Worm (Caenorhabditis elegans) whole organism, young adult: ENCODE data around the gene sec-24.1.

Experiments used
- C17E4.6 ChIP-seq: fragments of 200-800 bp; sonication (Bioruptor generic); IDR thresholded peaks from 2 replicates; pipeline ENCODE4 v1.3.6; 2022; ENCODE audit warnings: missing genetic modification reagents, missing genetic modification characterization, missing compliant biosample characterization
- F10E7.11 ChIP-seq: sonication (generic microtip); optimal IDR thresholded peaks from 2 replicates; lab custom pipeline; 2017; ENCODE audit warnings: mild to moderate bottlenecking, missing genetic modification characterization, moderate library complexity, missing compliant biosample characterization
- F39B2.1 ChIP-seq: fragments of 200-800 bp; sonication (Bioruptor generic); IDR thresholded peaks from 2 replicates; pipeline ENCODE4 v1.3.6; 2022; ENCODE audit warnings: missing genetic modification reagents, missing genetic modification characterization, missing compliant biosample characterization
- F55B11.4 ChIP-seq: sonication (generic microtip); optimal IDR thresholded peaks from 2 replicates; lab custom pipeline; 2016; ENCODE audit warnings: missing compliant biosample characterization, missing genetic modification characterization, borderline replicate concordance; ENCODE audit not compliant: insufficient read depth
- K12H6.12 ChIP-seq: fragments of 200-800 bp; sonication (Bioruptor generic); optimal IDR thresholded peaks from 2 replicates; lab custom pipeline; 2018; ENCODE audit warnings: mild to moderate bottlenecking, missing genetic modification characterization, missing compliant biosample characterization
- T26A5.8 ChIP-seq: sonication (generic microtip); optimal IDR thresholded peaks from 2 replicates; lab custom pipeline; 2016; ENCODE audit warnings: missing genetic modification characterization, missing compliant biosample characterization
- Y79H2A.3 ChIP-seq: fragments of 200-800 bp; sonication (Bioruptor generic); conservative IDR thresholded peaks from 2 replicates; pipeline ENCODE4 v1.3.6; 2022; ENCODE audit warnings: missing genetic modification reagents, missing genetic modification characterization, missing compliant biosample characterization
- akir-1 ChIP-seq: fragments of 200-800 bp; sonication (Bioruptor generic); optimal IDR thresholded peaks from 2 replicates; lab custom pipeline; 2018; ENCODE audit warnings: mild to moderate bottlenecking, missing genetic modification characterization, moderate library complexity, missing compliant biosample characterization
- ama-1 ChIP-seq, 3 experiments: fragments of 150-350 bp in 1 of 3; sonication (generic microtip) in 2 of 3; optimal IDR thresholded peaks; 2 replicates each; lab custom pipeline; 2014 to 2018; ENCODE audit warnings: missing biosample characterization in 2 of 3, missing genetic modification characterization in 2 of 3, missing genetic modification reagents in 2 of 3
- atf-7 ChIP-seq: sonication (generic microtip); optimal IDR thresholded peaks from 2 replicates; lab custom pipeline; 2017; ENCODE audit warnings: mild to moderate bottlenecking, missing genetic modification characterization, missing compliant biosample characterization
- athp-1 ChIP-seq: sonication (generic microtip); optimal IDR thresholded peaks from 2 replicates; lab custom pipeline; 2017; ENCODE audit warnings: mild to moderate bottlenecking, missing genetic modification characterization, missing compliant biosample characterization
- attf-5 ChIP-seq: fragments of 200-800 bp; sonication (Bioruptor generic); optimal IDR thresholded peaks from 2 replicates; lab custom pipeline; 2018; ENCODE audit warnings: mild to moderate bottlenecking, missing genetic modification characterization, missing compliant biosample characterization
- cebp-1 ChIP-seq, 2 experiments: fragments of 200-800 bp in 1 of 2; sonication (Bioruptor generic) in 1 of 2; sonication (generic microtip) in 1 of 2; IDR thresholded peaks in 1 of 2; optimal IDR thresholded peaks in 1 of 2; 2 replicates each; pipeline versions ENCODE4 v1.3.6 to Lab custom; 2017 to 2022; ENCODE audit warnings: missing compliant biosample characterization in 2 of 2, missing genetic modification characterization in 2 of 2, mild to moderate bottlenecking in 1 of 2, missing genetic modification reagents in 1 of 2, moderate library complexity in 1 of 2
- ceh-100 ChIP-seq: fragments of 200-800 bp; sonication (Bioruptor generic); IDR thresholded peaks from 2 replicates; pipeline ENCODE4 v1.3.6; 2022; ENCODE audit warnings: missing genetic modification reagents, missing genetic modification characterization, missing compliant biosample characterization
- ceh-27 ChIP-seq: fragments of 200-800 bp; sonication (Bioruptor generic); optimal IDR thresholded peaks from 2 replicates; lab custom pipeline; 2018; ENCODE audit warnings: mild to moderate bottlenecking, missing genetic modification characterization, moderate library complexity, missing compliant biosample characterization
- chd-7 ChIP-seq: sonication (generic microtip); optimal IDR thresholded peaks from 2 replicates; lab custom pipeline; 2016; ENCODE audit warnings: mild to moderate bottlenecking, missing genetic modification characterization, moderate library complexity, missing compliant biosample characterization
- die-1 ChIP-seq: sonication (generic microtip); optimal IDR thresholded peaks from 2 replicates; lab custom pipeline; 2016; ENCODE audit warnings: missing genotype, mild to moderate bottlenecking, missing genetic modification characterization, missing compliant biosample characterization
- egrh-3 ChIP-seq: fragments of 200-800 bp; sonication (Bioruptor generic); IDR thresholded peaks from 2 replicates; pipeline ENCODE4 v1.3.6; 2022; ENCODE audit warnings: missing genetic modification reagents, missing genetic modification characterization, missing compliant biosample characterization
- ekl-4 ChIP-seq: fragments of 200-800 bp; sonication (Bioruptor generic); IDR thresholded peaks from 2 replicates; pipeline ENCODE4 v1.3.6; 2022; ENCODE audit warnings: missing genetic modification reagents, missing genetic modification characterization, missing compliant biosample characterization
- gei-17 ChIP-seq: fragments of 200-800 bp; sonication (Bioruptor generic); optimal IDR thresholded peaks from 2 replicates; lab custom pipeline; 2018; ENCODE audit warnings: mild to moderate bottlenecking, missing genetic modification characterization, missing compliant biosample characterization
- hlh-12 ChIP-seq: sonication (generic microtip); optimal IDR thresholded peaks from 2 replicates; lab custom pipeline; 2016; ENCODE audit warnings: missing genetic modification characterization, missing compliant biosample characterization
- let-607 ChIP-seq, 2 experiments: fragments of 200-800 bp in 1 of 2; sonication (Bioruptor generic) in 1 of 2; sonication (generic microtip) in 1 of 2; optimal IDR thresholded peaks; 2 replicates each; lab custom pipeline; 2016 to 2018; ENCODE audit warnings: mild to moderate bottlenecking in 2 of 2, missing compliant biosample characterization in 2 of 2, missing genetic modification characterization in 2 of 2, moderate library complexity in 2 of 2, missing genotype in 1 of 2
- lin-26 ChIP-seq: fragments of 200-800 bp; sonication (Bioruptor generic); IDR thresholded peaks from 2 replicates; pipeline ENCODE4 v1.3.6; 2022; ENCODE audit warnings: missing genetic modification reagents, missing genetic modification characterization, missing compliant biosample characterization
- lin-35 ChIP-seq, 3 experiments: fragments of 150-350 bp in 2 of 3; sonication (generic microtip) in 1 of 3; optimal IDR thresholded peaks; 2 replicates each; lab custom pipeline; 2014 to 2018; ENCODE audit warnings: missing biosample characterization in 3 of 3, missing genetic modification characterization in 3 of 3, missing genetic modification reagents in 3 of 3
- lin-40 ChIP-seq: sonication (generic microtip); optimal IDR thresholded peaks from 2 replicates; lab custom pipeline; 2016; ENCODE audit warnings: missing genetic modification characterization, mild to moderate bottlenecking, missing compliant biosample characterization, missing genotype, missing genetic modification reagents
- lsl-1 ChIP-seq: fragments of 200-800 bp; sonication (Bioruptor generic); optimal IDR thresholded peaks from 2 replicates; lab custom pipeline; 2018; ENCODE audit warnings: mild to moderate bottlenecking, missing genetic modification characterization, moderate library complexity, missing compliant biosample characterization
- madf-10 ChIP-seq: sonication (generic microtip); optimal IDR thresholded peaks from 2 replicates; lab custom pipeline; 2016; ENCODE audit warnings: mild to moderate bottlenecking, missing genetic modification characterization, missing compliant biosample characterization
- nhr-27 ChIP-seq: fragments of 200-800 bp; sonication (Bioruptor generic); optimal IDR thresholded peaks from 2 replicates; lab custom pipeline; 2018; ENCODE audit warnings: mild to moderate bottlenecking, missing genetic modification characterization, moderate library complexity, missing compliant biosample characterization
- nhr-80 ChIP-seq: sonication (generic microtip); optimal IDR thresholded peaks from 2 replicates; lab custom pipeline; 2016; ENCODE audit warnings: missing genetic modification characterization, missing compliant biosample characterization
- nhr-90 ChIP-seq: sonication (generic microtip); optimal IDR thresholded peaks from 2 replicates; lab custom pipeline; 2016; ENCODE audit warnings: missing genotype, mild to moderate bottlenecking, missing genetic modification characterization, missing compliant biosample characterization
- sea-2 ChIP-seq: fragments of 200-800 bp; sonication (Bioruptor generic); IDR thresholded peaks from 2 replicates; pipeline ENCODE4 v1.3.6; 2022; ENCODE audit warnings: missing genetic modification characterization, missing compliant biosample characterization
- snpc-1.1 ChIP-seq: sonication (generic microtip); optimal IDR thresholded peaks from 2 replicates; lab custom pipeline; 2017; ENCODE audit warnings: missing genetic modification characterization, mild to moderate bottlenecking, missing compliant biosample characterization, antibody characterized with exemption, moderate library complexity, missing genotype, missing genetic modification reagents; ENCODE audit not compliant: insufficient read depth
- snpc-3.4 ChIP-seq: sonication (generic microtip); optimal IDR thresholded peaks from 2 replicates; lab custom pipeline; 2017; ENCODE audit warnings: missing genetic modification characterization, mild to moderate bottlenecking, missing compliant biosample characterization, antibody characterized with exemption, moderate library complexity, missing genotype, missing genetic modification reagents
- snpc-4 ChIP-seq, 5 experiments: fragments of 150-350 bp in 1 of 5; sonication (generic microtip) in 4 of 5; optimal IDR thresholded peaks; 2 replicates each; lab custom pipeline; 2014 to 2018; ENCODE audit warnings: missing genetic modification characterization in 5 of 5, missing biosample characterization in 3 of 5, antibody characterized with exemption in 2 of 5, mild to moderate bottlenecking in 2 of 5, missing compliant biosample characterization in 2 of 5, missing genotype in 2 of 5, moderate library complexity in 2 of 5, missing genetic modification reagents in 1 of 5
- somi-1 ChIP-seq: fragments of 200-800 bp; sonication (Bioruptor generic); optimal IDR thresholded peaks from 2 replicates; lab custom pipeline; 2018; ENCODE audit warnings: mild to moderate bottlenecking, missing genetic modification characterization, missing compliant biosample characterization
- tbx-9 ChIP-seq: sonication (generic microtip); optimal IDR thresholded peaks from 2 replicates; lab custom pipeline; 2016; ENCODE audit warnings: borderline replicate concordance, missing genetic modification characterization, inconsistent platforms, missing compliant biosample characterization
- tlf-1 ChIP-seq: fragments of 200-800 bp; sonication (Bioruptor generic); optimal IDR thresholded peaks from 2 replicates; lab custom pipeline; 2018; ENCODE audit warnings: mild to moderate bottlenecking, missing genetic modification characterization, missing compliant biosample characterization
- ztf-18 ChIP-seq: sonication (generic microtip); optimal IDR thresholded peaks from 2 replicates; lab custom pipeline; 2016; ENCODE audit warnings: missing genotype, mild to moderate bottlenecking, missing genetic modification characterization, missing compliant biosample characterization
- ztf-25 ChIP-seq: fragments of 200-800 bp; sonication (Bioruptor generic); IDR thresholded peaks from 2 replicates; pipeline ENCODE4 v1.3.6; 2022; ENCODE audit warnings: missing genetic modification reagents, missing genetic modification characterization, missing compliant biosample characterization

sec-24.1 gene

DNA sequence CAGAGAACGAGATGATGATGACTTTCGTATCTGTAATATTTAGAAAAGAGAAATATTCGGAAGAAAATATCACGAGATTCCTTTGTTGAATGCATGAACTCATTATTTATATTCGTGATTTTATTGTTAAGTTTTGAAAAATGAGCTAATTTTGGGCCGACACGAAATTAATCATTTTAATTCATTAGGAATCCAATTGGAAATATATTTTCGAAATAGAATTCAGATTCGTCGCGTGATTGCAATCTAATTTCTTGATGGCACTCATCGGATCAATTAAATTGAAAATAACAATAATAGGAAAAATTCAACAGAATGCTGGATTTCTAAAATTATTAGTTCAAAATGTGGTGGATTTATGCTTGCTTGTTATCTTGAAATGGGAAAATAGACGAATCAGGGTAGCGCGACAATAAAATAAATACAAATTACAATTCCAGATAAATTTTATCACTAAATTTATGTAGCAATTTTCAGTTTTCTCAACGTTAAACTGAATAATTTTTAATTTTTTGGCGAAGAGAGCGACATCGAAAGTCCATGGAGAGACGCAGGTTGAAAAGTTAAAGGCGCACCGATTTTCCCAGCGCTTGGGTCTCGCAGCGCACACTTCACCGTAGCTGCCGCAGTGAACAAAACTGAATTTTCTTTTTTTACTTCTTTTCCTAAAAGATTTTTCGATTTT lies 35.9 kb upstream of the sec-24.1 start (continued):
- TF ChIP-seq ekl-4 (GFP tag; lab: Robert Waterston, UW): no peak
- peak; percentile 69 for TF ChIP-seq lsl-1 (GFP tag; lab: Kevin White, UChicago)
- peak; percentile 32 for TF ChIP-seq ceh-27 (GFP tag; lab: Kevin White, UChicago)
- 0 out of 2 replicates have a peak, but pooled peaks have one; percentile 16 for TF ChIP-seq egrh-3
- no peak for TF ChIP-seq snpc-1.1 (tag; lab: Kevin White, UChicago)
- peak; percentile 11 for TF ChIP-seq madf-10
- TF ChIP-seq lin-35 (GFP tag; optimal IDR thresholded peaks at IDR 0.05; lab: Kevin White, UChicago): peak in 1 of 3 experiments; percentile 37
- no peak for TF ChIP-seq tbx-9 (tag; lab: Kevin White, UChicago)
- TF ChIP-seq akir-1 (GFP tag; lab: Kevin White, UChicago): no peak
- peak; percentile 5 for TF ChIP-seq chd-7 (tag; lab: Kevin White, UChicago)

DNA sequence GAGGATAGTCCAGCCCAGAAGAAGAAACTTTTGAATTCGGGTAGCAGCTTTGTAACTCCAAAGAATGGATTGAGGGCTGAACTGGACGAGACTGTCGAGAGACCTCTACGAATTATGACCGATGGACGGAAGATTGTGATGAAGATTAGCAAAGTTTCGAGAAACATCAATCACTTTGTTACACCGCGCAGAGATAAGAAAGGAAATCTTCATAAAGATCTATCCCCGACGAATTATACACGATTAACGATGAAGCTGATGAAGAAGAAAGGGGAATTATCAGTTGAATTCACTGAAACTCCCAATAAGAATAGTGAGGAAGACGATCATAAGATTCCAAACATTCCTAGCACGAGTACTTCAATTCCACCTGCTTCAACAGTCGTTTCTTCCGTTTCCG lies 33.7 kb upstream of the sec-24.1 start:
- TF ChIP-seq F39B2.1 (GFP tag; lab: Robert Waterston, UW) (no peak), die-1 (no peak), hlh-12 (tag; lab: Kevin White, UChicago) (no peak)
- TF ChIP-seq, all 124 proteins: peak for 0

DNA sequence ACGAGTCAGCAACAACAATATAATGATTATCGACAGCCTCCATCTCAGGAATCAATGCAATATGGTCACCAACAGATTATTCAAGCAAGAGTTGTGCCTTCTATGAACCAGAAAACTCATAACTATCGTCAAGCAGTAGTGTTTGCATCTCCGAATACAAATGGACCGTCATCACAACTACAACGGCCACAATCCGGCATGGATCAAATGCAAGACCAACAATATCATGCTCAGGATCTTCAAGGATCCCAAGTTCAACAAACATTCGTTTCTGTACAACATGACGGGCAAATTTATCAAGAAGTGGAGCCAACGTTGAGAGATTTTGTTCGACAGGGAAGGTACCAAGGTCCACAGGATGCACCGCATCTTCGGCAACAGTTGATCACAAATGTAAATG lies 31.1 kb upstream of the sec-24.1 start:
- no peak for TF ChIP-seq K12H6.12

DNA sequence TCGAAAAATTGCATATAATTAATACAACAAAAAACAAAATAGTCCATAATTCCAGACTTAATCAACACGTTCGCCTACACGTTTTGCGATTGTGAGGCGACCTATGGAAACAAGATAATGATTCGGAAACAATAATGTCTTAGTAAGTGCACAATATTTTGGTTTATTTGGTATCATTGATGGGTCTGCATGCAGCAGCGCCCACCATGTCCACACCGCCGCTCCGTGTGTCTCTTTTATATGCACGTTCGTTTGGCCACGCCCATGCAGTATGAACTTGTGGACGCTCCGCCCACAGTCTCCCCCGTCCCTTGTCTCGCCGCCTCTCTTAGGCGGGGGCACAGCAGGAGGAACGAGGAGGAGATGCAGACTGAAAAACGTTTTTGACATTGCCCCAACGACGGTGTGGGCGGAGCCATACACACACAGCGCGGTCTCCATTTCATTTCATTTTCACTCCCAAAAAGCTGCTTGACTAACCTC lies 28.2 kb upstream of the sec-24.1 start, which contains the start of gene mig-38:
mig-38 (plus strand) TSS at position 54 of the 483 bp plus-strand sequence.
- TF ChIP-seq atf-7 (peak; percentile 22), gei-17 (GFP tag; lab: Kevin White, UChicago) (peak; percentile 32), K12H6.12 (peak; percentile 52), lin-40 (tag; lab: Kevin White, UChicago) (peak; percentile 52), ztf-25 (GFP tag; lab: Robert Waterston, UW) (no peak), ztf-18 (tag; lab: Kevin White, UChicago) (no peak), lin-26 (GFP tag; lab: Robert Waterston, UW) (no peak), F10E7.11 (tag; lab: Kevin White, UChicago) (no peak), sea-2 (GFP tag; lab: Robert Waterston, UW) (no peak), snpc-4 (GFP tag; optimal IDR thresholded peaks at IDR 0.05; lab: Kevin White, UChicago) (no peak), snpc-4 (tag; optimal IDR thresholded peaks at IDR 0.05; lab: Kevin White, UChicago) (peak in 1 of 4 experiments; percentile 4), F55B11.4 (tag; lab: Kevin White, UChicago) (no peak), let-607 (tag; optimal IDR thresholded peaks at IDR 0.05; lab: Kevin White, UChicago) (peak in 1 of 2 experiments; percentile 10), ceh-100 (GFP tag; lab: Robert Waterston, UW) (no peak), attf-5 (GFP tag; lab: Kevin White, UChicago) (peak; percentile 40), C17E4.6 (GFP tag; lab: Robert Waterston, UW) (0 out of 2 replicates have a peak, but pooled peaks have one; percentile 20), T26A5.8 (tag; lab: Kevin White, UChicago) (no peak), F39B2.1 (GFP tag; lab: Robert Waterston, UW) (no peak), Y79H2A.3 (GFP tag; lab: Robert Waterston, UW) (no peak), ceh-27 (GFP tag; lab: Kevin White, UChicago) (peak; percentile 11), nhr-90 (tag; lab: Kevin White, UChicago) (no peak), snpc-3.4 (no peak), somi-1 (peak; percentile 22), nhr-27 (no peak), akir-1 (GFP tag; lab: Kevin White, UChicago) (peak; percentile 3), nhr-80 (tag; lab: Kevin White, UChicago) (peak; percentile 75), ama-1 (optimal IDR thresholded peaks at IDR 0.05; lab: Kevin White, UChicago) (peak; percentile 89), ama-1 (GFP tag; optimal IDR thresholded peaks at IDR 0.05; lab: Kevin White, UChicago) (no peak), athp-1 (peak; percentile 29), tlf-1 (no peak), cebp-1 (GFP tag; IDR thresholded peaks at IDR 0.05; lab: Robert Waterston, UW) (no peak), cebp-1 (tag; optimal IDR thresholded peaks at IDR 0.05; lab: Kevin White, UChicago) (peak; percentile 54), hlh-12 (tag; lab: Kevin White, UChicago) (no peak)
